Worm (Caenorhabditis elegans): Measurements from ENCODE around the gene flcn-1.

The flcn-1 gene

ce11 chrII:6888661-6889579, 39.6 kb upstream of the flcn-1 start (continued):
- TF ChIP-seq nhr-20 (tag; optimal IDR thresholded peaks at IDR 0.05) (peak; percentile 11), skn-1 (tag; optimal IDR thresholded peaks at IDR 0.05) (peak; percentile 8)

ce11 chrII:6889580-6889922, 39.0 kb upstream of the flcn-1 start:
- TF ChIP-seq mef-2 (tag; optimal IDR thresholded peaks at IDR 0.05), result no peak
- TF ChIP-seq fkh-4 (tag; optimal IDR thresholded peaks at IDR 0.05; ENCODE audit: borderline replicate concordance), result no peak
- TF ChIP-seq hpl-2 (GFP tag; optimal IDR thresholded peaks at IDR 0.05), result no peak
- peak; percentile 40 for TF ChIP-seq zip-4 (GFP tag; optimal IDR thresholded peaks at IDR 0.05)
- TF ChIP-seq nhr-47 (tag; optimal IDR thresholded peaks at IDR 0.05), result peak; percentile 24
- TF ChIP-seq unc-98 (GFP tag; IDR thresholded peaks at IDR 0.05), result no peak
- TF ChIP-seq irx-1 (tag; optimal IDR thresholded peaks at IDR 0.05), result no peak
- no peak for TF ChIP-seq xbp-1 (tag; optimal IDR thresholded peaks at IDR 0.05)
- no peak for TF ChIP-seq nhr-90 (tag; optimal IDR thresholded peaks at IDR 0.05; ENCODE audit: poor library complexity)
- no peak for TF ChIP-seq pqm-1 (tag; optimal IDR thresholded peaks at IDR 0.05)
- no peak for TF ChIP-seq nhr-11 (tag; optimal IDR thresholded peaks at IDR 0.05)
- TF ChIP-seq ets-5 (GFP tag; IDR thresholded peaks at IDR 0.05), result no peak
- TF ChIP-seq nhr-28 (tag; optimal IDR thresholded peaks at IDR 0.05), result no peak
- TF ChIP-seq lin-15B (tag; optimal IDR thresholded peaks at IDR 0.05), result no peak
- peak; percentile 40 for TF ChIP-seq ama-1 (optimal IDR thresholded peaks at IDR 0.05)
- TF ChIP-seq aha-1 (tag; optimal IDR thresholded peaks at IDR 0.05), result no peak
- peak in 1 of 2 experiments; percentile 35 for TF ChIP-seq lin-35 (GFP tag; optimal IDR thresholded peaks at IDR 0.05)
- TF ChIP-seq pag-3 (tag; optimal IDR thresholded peaks at IDR 0.05; ENCODE audit: borderline replicate concordance, insufficient read depth), result no peak
- TF ChIP-seq nhr-71 (tag; optimal IDR thresholded peaks at IDR 0.05), result peak; percentile 36
- no peak for TF ChIP-seq lsy-2 (tag; optimal IDR thresholded peaks at IDR 0.05)
- TF ChIP-seq grh-1 (GFP tag; IDR thresholded peaks at IDR 0.05), result no peak
- TF ChIP-seq egl-13 (tag; optimal IDR thresholded peaks at IDR 0.05), result no peak
- no peak for TF ChIP-seq egl-27 (tag; optimal IDR thresholded peaks at IDR 0.05)
- TF ChIP-seq nhr-12 (tag; optimal IDR thresholded peaks at IDR 0.05), result no peak

ce11 chrII:6890095-6890494, 38.5 kb upstream of the flcn-1 start, which contains the start of gene acer-1:
acer-1 (minus strand) TSS chrII:6890400.
- TF ChIP-seq mef-2 (tag; optimal IDR thresholded peaks at IDR 0.05) (no peak), fkh-4 (tag; optimal IDR thresholded peaks at IDR 0.05; ENCODE audit: borderline replicate concordance) (no peak), nhr-19 (GFP tag; conservative IDR thresholded peaks at IDR 0.05) (peak; percentile 12; the same call in 1 of the 2 replicates), ceh-88 (GFP tag; IDR thresholded peaks at IDR 0.05) (0 out of 2 replicates have a peak, but pooled peaks have one; percentile 42), nhr-11 (tag; optimal IDR thresholded peaks at IDR 0.05) (no peak), ztf-4 (tag; optimal IDR thresholded peaks at IDR 0.05) (peak; percentile 46), rnt-1 (tag; optimal IDR thresholded peaks at IDR 0.05) (peak; percentile 28), tlp-1 (tag; optimal IDR thresholded peaks at IDR 0.05) (no peak), nhr-71 (tag; optimal IDR thresholded peaks at IDR 0.05) (peak; percentile 33), egl-13 (tag; optimal IDR thresholded peaks at IDR 0.05) (no peak), blmp-1 (tag; optimal IDR thresholded peaks at IDR 0.05) (no peak), unc-98 (GFP tag; IDR thresholded peaks at IDR 0.05) (no peak), nhr-47 (tag; optimal IDR thresholded peaks at IDR 0.05) (no peak), snpc-4 (tag; optimal IDR thresholded peaks at IDR 0.05) (no peak), ama-1 (optimal IDR thresholded peaks at IDR 0.05) (peak; percentile 31), nhr-84 (tag; optimal IDR thresholded peaks at IDR 0.05) (no peak), hpl-2 (GFP tag; optimal IDR thresholded peaks at IDR 0.05) (no peak), vab-15 (tag; optimal IDR thresholded peaks at IDR 0.05) (no peak), hlh-4 (tag; optimal IDR thresholded peaks at IDR 0.05) (no peak), mab-9 (GFP tag; IDR thresholded peaks at IDR 0.05) (no peak), unc-130 (tag; optimal IDR thresholded peaks at IDR 0.05) (no peak), dpl-1 (GFP tag; optimal IDR thresholded peaks at IDR 0.05) (no peak), nhr-85 (tag) (peak; percentile 75), egl-27 (tag; optimal IDR thresholded peaks at IDR 0.05) (no peak), nhr-237 (tag; optimal IDR thresholded peaks at IDR 0.05) (no peak), ets-5 (GFP tag; IDR thresholded peaks at IDR 0.05) (no peak), ces-1 (GFP tag; optimal IDR thresholded peaks at IDR 0.05) (no peak), elt-2 (tag; optimal IDR thresholded peaks at IDR 0.05) (no peak), snu-23 (GFP tag; optimal IDR thresholded peaks at IDR 0.05) (no peak), grh-1 (GFP tag; IDR thresholded peaks at IDR 0.05) (no peak), efl-3 (GFP tag; optimal IDR thresholded peaks at IDR 0.05) (no peak), lir-3 (tag; optimal IDR thresholded peaks at IDR 0.05; ENCODE audit: poor library complexity) (no peak), C16A3.4 (tag; optimal IDR thresholded peaks at IDR 0.05) (no peak)

Measured in whole organism, L1 larva.